Worm (Caenorhabditis elegans) whole organism, midembryonic: ENCODE measurements around the gene gly-3.

Experiments
- T22C8.4 ChIP-seq: fragments of 200-800 bp; sonication (Bioruptor generic); IDR thresholded peaks from 2 replicates; pipeline ENCODE4 v1.3.6; 2022; ENCODE audit warnings: missing genetic modification characterization, missing compliant biosample characterization
- cog-1 ChIP-seq: sonication (generic microtip); optimal IDR thresholded peaks from 2 replicates; lab custom pipeline; 2016; ENCODE audit warnings: missing genetic modification characterization, missing compliant biosample characterization
- flt-1 ChIP-seq: fragments of 200-800 bp; sonication (Bioruptor generic); IDR thresholded peaks from 2 replicates; pipeline ENCODE4 v1.3.6; 2022; ENCODE audit warnings: missing genetic modification characterization, missing compliant biosample characterization
- klf-2 ChIP-seq: fragments of 200-800 bp; sonication (Bioruptor generic); conservative IDR thresholded peaks from 2 replicates; pipeline ENCODE4 v1.3.6; 2022; ENCODE audit warnings: missing genetic modification reagents, missing genetic modification characterization, missing compliant biosample characterization
- med-1 ChIP-seq: sonication (generic microtip); optimal IDR thresholded peaks from 2 replicates; lab custom pipeline; 2017; ENCODE audit warnings: missing genetic modification characterization, mild to moderate bottlenecking, missing compliant biosample characterization, antibody characterized with exemption, missing genetic modification reagents; ENCODE audit not compliant: insufficient read depth
- ref-1 ChIP-seq: fragments of 200-800 bp; sonication (Bioruptor generic); conservative IDR thresholded peaks from 2 replicates; pipeline ENCODE4 v1.3.6; 2022; ENCODE audit warnings: missing genetic modification reagents, missing genetic modification characterization, missing compliant biosample characterization
- tab-1 ChIP-seq: fragments of 200-800 bp; sonication (Bioruptor generic); IDR thresholded peaks from 2 replicates; pipeline ENCODE4 v1.3.6; 2022; ENCODE audit warnings: missing genetic modification characterization, missing compliant biosample characterization
- ztf-23 ChIP-seq: fragments of 200-800 bp; sonication (Bioruptor generic); IDR thresholded peaks from 2 replicates; pipeline ENCODE4 v1.3.6; 2022; ENCODE audit warnings: missing genetic modification reagents, missing genetic modification characterization, missing compliant biosample characterization
- ztf-29 ChIP-seq: fragments of 200-800 bp; sonication (Bioruptor generic); IDR thresholded peaks from 2 replicates; pipeline ENCODE4 v1.3.6; 2022; ENCODE audit warnings: missing genetic modification reagents, missing genetic modification characterization, missing compliant biosample characterization

- no peak for TF ChIP-seq klf-2 (GFP tag; lab: Robert Waterston, UW)
- no peak for TF ChIP-seq flt-1
- TF ChIP-seq ztf-29 (GFP tag; lab: Robert Waterston, UW), result no peak
- no peak for TF ChIP-seq T22C8.4 (GFP tag; lab: Robert Waterston, UW)
- no peak for TF ChIP-seq tab-1
- no peak for TF ChIP-seq med-1 (GFP tag; lab: Kevin White, UChicago)
- TF ChIP-seq cog-1 (tag; lab: Kevin White, UChicago), result no peak
- no peak for TF ChIP-seq ref-1
- no peak for TF ChIP-seq ztf-23
Observed at ce11 chrIII:7882900-7883299, 34.7 kb downstream of the gly-3 start, which contains the start of gene ZK688.9.
